Worm (Caenorhabditis elegans) whole organism, L4/young adult: Measurements from ENCODE around the gene C08E3.15.

Experiments used
- W03F9.2 ChIP-seq: fragments of 150-350 bp; optimal IDR thresholded peaks from 2 replicates; lab custom pipeline; 2014; ENCODE audit warnings: missing biosample characterization, missing genetic modification characterization
- dao-5 ChIP-seq: sonication (generic microtip); optimal IDR thresholded peaks from 2 replicates; lab custom pipeline; 2016; ENCODE audit warnings: missing genotype, missing genetic modification characterization, moderate library complexity, missing compliant biosample characterization
- him-1 ChIP-seq: sonication (generic microtip); optimal IDR thresholded peaks from 2 replicates; lab custom pipeline; 2016; ENCODE audit warnings: missing genotype, missing genetic modification reagents, missing genetic modification characterization, missing compliant biosample characterization

DNA sequence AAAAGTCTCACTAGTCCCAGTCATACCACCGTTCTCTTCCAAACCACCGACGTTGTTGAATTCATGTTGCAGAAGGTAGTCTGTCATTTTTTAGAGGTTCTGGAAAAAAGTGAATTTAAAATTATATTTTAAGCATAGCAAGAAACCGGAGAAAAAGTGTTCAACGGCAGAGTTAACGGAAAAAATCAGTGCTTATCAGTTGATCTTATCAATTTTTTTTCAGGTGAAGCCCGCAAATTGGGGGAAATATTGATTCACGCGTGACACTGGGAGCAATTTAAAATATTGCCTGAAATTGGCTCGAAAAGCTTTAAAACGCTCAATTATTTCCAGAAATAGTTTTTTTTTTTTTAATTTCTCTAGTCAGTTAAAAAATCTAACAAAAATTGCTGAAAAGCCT lies 47.8 kb downstream of the C08E3.15 start, which contains the start of gene math-38:
- TF ChIP-seq W03F9.2 (tag; lab: Kevin White, UChicago) (no peak), him-1 (tag; lab: Kevin White, UChicago) (no peak), dao-5 (tag; lab: Kevin White, UChicago) (no peak)
